Worm (Caenorhabditis elegans): ENCODE measurements around the gene phat-7.

ce11 chrV:4021776-4022175, 24.4 kb upstream of the phat-7 start, which contains the start of gene K09D9.14:
- TF ChIP-seq nhr-12 (tag; optimal IDR thresholded peaks at IDR 0.05) (no peak), elt-1 (tag; optimal IDR thresholded peaks at IDR 0.05) (no peak), ZK546.5 (tag; optimal IDR thresholded peaks at IDR 0.05) (no peak), fos-1 (tag; optimal IDR thresholded peaks at IDR 0.05) (no peak), nhr-76 (tag; optimal IDR thresholded peaks at IDR 0.05) (no peak), hmg-11 (tag; optimal IDR thresholded peaks at IDR 0.05) (no peak), pqm-1 (tag; optimal IDR thresholded peaks at IDR 0.05) (no peak), pha-4 (tag; optimal IDR thresholded peaks at IDR 0.05) (no peak)
